Worm (Caenorhabditis elegans) whole organism, L3 larva: ENCODE data around the gene sur-7.

Experiments used
- aly-2 ChIP-seq: fragments of 150-350 bp; optimal IDR thresholded peaks from 2 replicates; lab custom pipeline; 2014; ENCODE audit warnings: missing biosample characterization, missing genetic modification characterization
- ceh-9 ChIP-seq: sonication (generic microtip); optimal IDR thresholded peaks from 2 replicates; lab custom pipeline; 2018; ENCODE audit warnings: missing biosample characterization, missing genetic modification characterization
- elt-3 ChIP-seq, 3 experiments: fragments of 150-350 bp in 1 of 3; sonication (generic microtip) in 2 of 3; optimal IDR thresholded peaks; 2 replicates in 2 of 3; 4 replicates in 1 of 3; lab custom pipeline; 2014 to 2017; ENCODE audit warnings: missing biosample characterization in 3 of 3, missing genetic modification characterization in 3 of 3
- fos-1 ChIP-seq: fragments of 150-350 bp; optimal IDR thresholded peaks from 2 replicates; lab custom pipeline; 2014; ENCODE audit warnings: missing biosample characterization, missing genetic modification characterization
- nhr-12 ChIP-seq: fragments of 150-350 bp; optimal IDR thresholded peaks from 2 replicates; lab custom pipeline; 2014; ENCODE audit warnings: missing biosample characterization, missing genetic modification characterization
- nhr-28 ChIP-seq: fragments of 150-350 bp; optimal IDR thresholded peaks from 2 replicates; lab custom pipeline; 2014; ENCODE audit warnings: missing biosample characterization, missing genetic modification characterization
- pqm-1 ChIP-seq: fragments of 150-350 bp; optimal IDR thresholded peaks from 2 replicates; lab custom pipeline; 2017; ENCODE audit warnings: missing biosample characterization, missing genetic modification characterization, inconsistent platforms
- skn-1 ChIP-seq: fragments of 150-350 bp; optimal IDR thresholded peaks from 2 replicates; lab custom pipeline; 2014; ENCODE audit warnings: missing biosample characterization, missing genetic modification characterization
- snpc-4 ChIP-seq: fragments of 150-350 bp; optimal IDR thresholded peaks from 2 replicates; lab custom pipeline; 2014; ENCODE audit warnings: missing biosample characterization, missing genetic modification characterization
- unc-39 ChIP-seq: sonication (generic microtip); optimal IDR thresholded peaks from 4 replicates; lab custom pipeline; 2017; ENCODE audit warnings: missing biosample characterization, missing genetic modification characterization
- unc-62 ChIP-seq: fragments of 150-350 bp; sonication (generic microtip); optimal IDR thresholded peaks from 4 replicates; lab custom pipeline; 2014; ENCODE audit warnings: missing biosample characterization, missing genetic modification reagents, missing genetic modification characterization
- zag-1 ChIP-seq: fragments of 150-350 bp; optimal IDR thresholded peaks from 2 replicates; lab custom pipeline; 2014; ENCODE audit warnings: missing biosample characterization, missing genetic modification characterization

DNA sequence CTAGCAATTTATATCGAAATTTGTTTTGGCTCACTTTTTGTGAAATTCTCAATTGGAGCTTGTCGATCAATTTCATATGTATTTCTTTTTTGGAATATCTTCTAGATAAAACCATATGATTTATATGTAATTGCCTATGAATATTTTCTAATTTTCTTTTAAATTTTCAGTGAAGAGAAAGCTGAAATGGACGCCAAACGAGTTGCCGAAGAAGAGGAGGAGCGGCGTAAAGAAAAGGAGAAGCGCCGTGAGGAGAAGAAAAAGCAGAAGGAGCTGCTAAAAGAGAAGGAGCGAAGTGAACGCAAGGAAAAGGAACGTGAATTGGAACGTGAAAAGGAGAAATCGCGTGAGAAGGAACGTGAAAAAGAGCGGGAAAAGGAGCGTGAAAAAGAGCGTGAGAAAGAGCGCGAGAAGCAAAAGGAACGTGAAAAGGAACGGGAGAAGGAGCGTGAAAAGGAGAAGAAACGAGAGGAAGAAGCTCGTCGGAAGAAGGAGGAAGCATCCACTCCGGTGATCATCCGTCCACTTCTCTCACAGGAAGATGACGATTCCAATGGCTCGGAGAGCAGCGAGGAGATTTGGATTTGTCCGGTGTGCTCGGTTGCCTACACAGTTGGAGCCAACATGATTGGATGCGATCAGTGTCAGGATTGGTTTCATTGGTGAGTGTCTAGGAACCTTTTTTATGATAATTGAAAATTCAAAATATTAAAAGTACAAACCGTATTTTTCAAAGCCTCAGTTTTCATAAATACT lies 32.3 kb upstream of the sur-7 start:
- TF ChIP-seq fos-1 (no peak), unc-39 (tag; lab: Kevin White, UChicago) (no peak), pqm-1 (tag; lab: Kevin White, UChicago) (no peak), unc-62 (GFP tag; lab: Kevin White, UChicago) (no peak), skn-1 (no peak), snpc-4 (no peak), ceh-9 (no peak), nhr-28 (no peak), aly-2 (tag; lab: Kevin White, UChicago) (no peak), nhr-12 (tag; lab: Kevin White, UChicago) (no peak), elt-3 (tag; optimal IDR thresholded peaks at IDR 0.05; lab: Kevin White, UChicago) (no peak), zag-1 (tag; lab: Kevin White, UChicago) (no peak)
